Fruit fly (Drosophila melanogaster) whole organism, embryonic: ENCODE results near the gene CG2574.
A peak's percentile ranks its signal among the peaks of the same experiment; 100 is the strongest.

Source experiments
- Atf-2 ChIP-seq: fragments of 200-800 bp; sonication (Bioruptor generic); optimal IDR thresholded peaks from 2 replicates; lab custom pipeline; 2016; ENCODE audit warnings: missing biosample characterization, missing genetic modification characterization
- CG10147 ChIP-seq: fragments of 200-800 bp; sonication (Bioruptor generic); optimal IDR thresholded peaks from 2 replicates; lab custom pipeline; 2019; ENCODE audit warnings: missing biosample characterization, mild to moderate bottlenecking, missing genetic modification characterization, moderate library complexity
- CG1024 ChIP-seq: fragments of 200-800 bp; sonication (Bioruptor generic); IDR thresholded peaks from 2 replicates; pipeline ENCODE4 v1.3.6; 2022; ENCODE audit warnings: missing biosample characterization, missing genetic modification characterization
- CG11504 ChIP-seq: fragments of 200-800 bp; sonication (Bioruptor generic); optimal IDR thresholded peaks from 3 replicates; lab custom pipeline; 2019; ENCODE audit warnings: missing biosample characterization, mild to moderate bottlenecking, missing genetic modification characterization, moderate library complexity
- CG11696 ChIP-seq: fragments of 200-800 bp; sonication (Bioruptor generic); IDR thresholded peaks from 2 replicates; pipeline ENCODE4 v1.3.6; 2022; ENCODE audit warnings: missing biosample characterization, missing genetic modification characterization
- CG12155 ChIP-seq: fragments of 200-800 bp; sonication (Bioruptor generic); optimal IDR thresholded peaks from 3 replicates; lab custom pipeline; 2016; ENCODE audit warnings: missing biosample characterization, missing genetic modification characterization
- CG12299 ChIP-seq: fragments of 200-800 bp; sonication (Bioruptor generic); optimal IDR thresholded peaks from 2 replicates; lab custom pipeline; 2018; ENCODE audit warnings: missing biosample characterization, mild to moderate bottlenecking, missing genetic modification characterization
- CG12659 ChIP-seq: fragments of 200-800 bp; sonication (Bioruptor generic); optimal IDR thresholded peaks from 3 replicates; lab custom pipeline; 2017; ENCODE audit warnings: mild to moderate bottlenecking, missing biosample characterization, missing genetic modification reagents, missing genetic modification characterization
- CG15073 ChIP-seq: fragments of 200-800 bp; sonication (Bioruptor generic); optimal IDR thresholded peaks from 2 replicates; lab custom pipeline; 2016; ENCODE audit warnings: missing biosample characterization, missing genetic modification characterization
- CG15514 ChIP-seq: fragments of 200-800 bp; sonication (Bioruptor generic); optimal IDR thresholded peaks from 3 replicates; lab custom pipeline; 2017; ENCODE audit warnings: missing biosample characterization, missing genetic modification characterization, mild to moderate bottlenecking, moderate library complexity, missing genetic modification reagents
- CG16863 ChIP-seq: fragments of 200-800 bp; sonication (Bioruptor generic); optimal IDR thresholded peaks from 3 replicates; lab custom pipeline; 2016; ENCODE audit warnings: missing biosample characterization, missing genetic modification characterization
- CG17328 ChIP-seq: fragments of 200-800 bp; sonication (Bioruptor generic); IDR thresholded peaks from 2 replicates; pipeline ENCODE4 v1.3.6; 2022; ENCODE audit warnings: missing biosample characterization, missing genetic modification characterization
- CG18599 ChIP-seq: fragments of 200-800 bp; sonication (Bioruptor generic); optimal IDR thresholded peaks from 3 replicates; lab custom pipeline; 2017; ENCODE audit warnings: missing biosample characterization, missing genetic modification characterization, mild to moderate bottlenecking, moderate library complexity, missing genetic modification reagents
- CG2678 ChIP-seq: fragments of 200-800 bp; sonication (Bioruptor generic); optimal IDR thresholded peaks from 3 replicates; lab custom pipeline; 2019; ENCODE audit warnings: missing biosample characterization, mild to moderate bottlenecking, missing genetic modification characterization, moderate library complexity
- CG31441 ChIP-seq: fragments of 200-800 bp; sonication (Bioruptor generic); IDR thresholded peaks from 2 replicates; pipeline ENCODE4 v1.3.6; 2022; ENCODE audit warnings: missing biosample characterization, missing genetic modification characterization
- CG3281 ChIP-seq: fragments of 200-800 bp; sonication (Bioruptor generic); optimal IDR thresholded peaks from 3 replicates; lab custom pipeline; 2017; ENCODE audit warnings: missing biosample characterization, mild to moderate bottlenecking, missing genetic modification characterization
- CG33557 ChIP-seq: fragments of 200-800 bp; sonication (Bioruptor generic); optimal IDR thresholded peaks from 2 replicates; lab custom pipeline; 2019; ENCODE audit warnings: missing biosample characterization, mild to moderate bottlenecking, missing genetic modification characterization, moderate library complexity
- CG6683 ChIP-seq: fragments of 200-800 bp; sonication (Bioruptor generic); optimal IDR thresholded peaks from 2 replicates; lab custom pipeline; 2017; ENCODE audit warnings: missing biosample characterization, mild to moderate bottlenecking, missing genetic modification characterization, missing genetic modification reagents
- CG7556 ChIP-seq: fragments of 200-800 bp; sonication (Bioruptor generic); optimal IDR thresholded peaks from 2 replicates; lab custom pipeline; 2017; ENCODE audit warnings: missing biosample characterization, mild to moderate bottlenecking, missing genetic modification characterization
- CG8388 ChIP-seq: fragments of 200-800 bp; sonication (Bioruptor generic); optimal IDR thresholded peaks from 2 replicates; lab custom pipeline; 2019; ENCODE audit warnings: missing biosample characterization, mild to moderate bottlenecking, missing genetic modification characterization, moderate library complexity
- CG9817 ChIP-seq: fragments of 200-800 bp; sonication (Bioruptor generic); optimal IDR thresholded peaks from 2 replicates; lab custom pipeline; 2018; ENCODE audit warnings: missing biosample characterization, mild to moderate bottlenecking, missing genetic modification characterization, moderate library complexity
- D19A ChIP-seq: fragments of 200-800 bp; optimal IDR thresholded peaks from 3 replicates; lab custom pipeline; 2019; ENCODE audit warnings: missing biosample characterization, mild to moderate bottlenecking, missing genetic modification characterization, moderate library complexity
- Dek ChIP-seq: fragments of 200-800 bp; sonication (Bioruptor generic); optimal IDR thresholded peaks from 3 replicates; lab custom pipeline; 2019; ENCODE audit warnings: missing biosample characterization, mild to moderate bottlenecking, missing genetic modification characterization, moderate library complexity
- Ets65A ChIP-seq: fragments of 200-800 bp; sonication (Bioruptor generic); peaks from one replicate; lab custom pipeline; 2016; ENCODE audit warnings: missing biosample characterization, missing genetic modification characterization
- Fer1 ChIP-seq: fragments of 200-800 bp; sonication (Bioruptor generic); optimal IDR thresholded peaks from 2 replicates; lab custom pipeline; 2017; ENCODE audit warnings: missing biosample characterization, mild to moderate bottlenecking, missing genetic modification characterization
- Gug ChIP-seq: fragments of 200-800 bp; sonication (Bioruptor generic); IDR thresholded peaks from 4 replicates; pipeline ENCODE4 v1.3.6; 2022; ENCODE audit warnings: missing biosample characterization, missing genetic modification characterization
- Hmr ChIP-seq: fragments of 200-800 bp; sonication (Bioruptor generic); optimal IDR thresholded peaks from 3 replicates; lab custom pipeline; 2017; ENCODE audit warnings: mild to moderate bottlenecking, missing biosample characterization, missing genetic modification reagents, missing genetic modification characterization
- Hr51 ChIP-seq, 2 experiments: fragments of 200-800 bp; sonication (Bioruptor generic); optimal IDR thresholded peaks; 2 replicates in 1 of 2; 3 replicates in 1 of 2; lab custom pipeline; 2016 to 2018; ENCODE audit warnings: missing biosample characterization in 2 of 2, missing genetic modification characterization in 2 of 2, mild to moderate bottlenecking in 1 of 2, moderate library complexity in 1 of 2
- Lim3 ChIP-seq: fragments of 200-800 bp; sonication (Bioruptor generic); IDR thresholded peaks from 2 replicates; pipeline ENCODE4 v1.3.6; 2022; ENCODE audit warnings: missing biosample characterization, missing genetic modification characterization
- Max ChIP-seq: fragments of 200-800 bp; sonication (Bioruptor generic); optimal IDR thresholded peaks from 2 replicates; lab custom pipeline; 2016; ENCODE audit warnings: missing biosample characterization, mild to moderate bottlenecking, missing genetic modification characterization
- PHDP ChIP-seq: fragments of 200-800 bp; sonication (Bioruptor generic); optimal IDR thresholded peaks from 3 replicates; lab custom pipeline; 2018; ENCODE audit warnings: missing biosample characterization, mild to moderate bottlenecking, missing genetic modification characterization, moderate library complexity
- Sox100B ChIP-seq: fragments of 200-800 bp; sonication (Bioruptor generic); optimal IDR thresholded peaks from 3 replicates; lab custom pipeline; 2018; ENCODE audit warnings: missing biosample characterization, mild to moderate bottlenecking, missing genetic modification characterization
- Spps ChIP-seq: fragments of 200-800 bp; sonication (Bioruptor generic); optimal IDR thresholded peaks from 2 replicates; lab custom pipeline; 2018; ENCODE audit warnings: missing biosample characterization, mild to moderate bottlenecking, missing genetic modification characterization
- Taf1 ChIP-seq: fragments of 200-800 bp; sonication (Bioruptor generic); IDR thresholded peaks from 2 replicates; pipeline ENCODE4 v1.3.6; 2022; ENCODE audit warnings: missing biosample characterization, missing genetic modification characterization
- Usf ChIP-seq: fragments of 200-800 bp; sonication (Bioruptor generic); optimal IDR thresholded peaks from 2 replicates; lab custom pipeline; 2017; ENCODE audit warnings: missing genotype, missing biosample characterization, missing genetic modification characterization
- al ChIP-seq: fragments of 200-800 bp; sonication (Bioruptor generic); IDR thresholded peaks from 2 replicates; pipeline ENCODE4 v1.3.6; 2022; ENCODE audit warnings: missing biosample characterization, missing genetic modification characterization
- ara ChIP-seq: fragments of 200-800 bp; sonication (Bioruptor generic); IDR thresholded peaks from 2 replicates; pipeline ENCODE4 v1.3.6; 2022; ENCODE audit warnings: missing biosample characterization, missing genetic modification characterization
- cg ChIP-seq: fragments of 200-800 bp; sonication (Bioruptor generic); optimal IDR thresholded peaks from 3 replicates; lab custom pipeline; 2019; ENCODE audit warnings: missing biosample characterization, mild to moderate bottlenecking, missing genetic modification characterization, moderate library complexity
- croc ChIP-seq: fragments of 200-800 bp; sonication (Bioruptor generic); conservative IDR thresholded peaks from 3 replicates; pipeline ENCODE4 v1.3.6; 2022; ENCODE audit warnings: missing biosample characterization, missing genetic modification characterization
- gem ChIP-seq: fragments of 200-800 bp; sonication (Bioruptor generic); optimal IDR thresholded peaks from 2 replicates; lab custom pipeline; 2019; ENCODE audit warnings: missing biosample characterization, mild to moderate bottlenecking, missing genetic modification characterization, moderate library complexity
- gfzf ChIP-seq: fragments of 200-800 bp; sonication (Bioruptor generic); optimal IDR thresholded peaks from 2 replicates; lab custom pipeline; 2016; ENCODE audit warnings: missing biosample characterization, mild to moderate bottlenecking, missing genetic modification characterization, moderate library complexity
- grau ChIP-seq: fragments of 200-800 bp; optimal IDR thresholded peaks from 3 replicates; lab custom pipeline; 2019; ENCODE audit warnings: missing biosample characterization, mild to moderate bottlenecking, missing genetic modification characterization, moderate library complexity
- gt ChIP-seq: fragments of 200-800 bp; sonication (Bioruptor generic); IDR thresholded peaks from 2 replicates; pipeline ENCODE4 v1.3.6; 2022; ENCODE audit warnings: missing biosample characterization, missing genetic modification characterization
- hth ChIP-seq: fragments of >200 bp; optimal IDR thresholded peaks from 2 replicates; lab custom pipeline; 2017; ENCODE audit warnings: inconsistent platforms
- jing ChIP-seq: fragments of 200-800 bp; sonication (Bioruptor generic); optimal IDR thresholded peaks from 2 replicates; lab custom pipeline; 2018; ENCODE audit warnings: missing biosample characterization, mild to moderate bottlenecking, missing genetic modification characterization
- kay ChIP-seq: fragments of 200-800 bp; sonication (Bioruptor generic); optimal IDR thresholded peaks from 2 replicates; lab custom pipeline; 2016; ENCODE audit warnings: missing biosample characterization, missing genetic modification characterization
- onecut ChIP-seq: fragments of 200-800 bp; sonication (Bioruptor generic); IDR thresholded peaks from 2 replicates; pipeline ENCODE4 v1.3.6; 2022; ENCODE audit warnings: missing biosample characterization, missing genetic modification characterization
- phol ChIP-seq: fragments of 200-800 bp; sonication (Bioruptor generic); optimal IDR thresholded peaks from 3 replicates; lab custom pipeline; 2018; ENCODE audit warnings: missing biosample characterization, mild to moderate bottlenecking, missing genetic modification characterization, moderate library complexity
- sens ChIP-seq: fragments of 200-800 bp; sonication (Bioruptor generic); peaks from one replicate; lab custom pipeline; 2016; ENCODE audit warnings: missing biosample characterization, missing genetic modification characterization
- sens-2 ChIP-seq: fragments of 200-800 bp; sonication (Bioruptor generic); IDR thresholded peaks from 2 replicates; pipeline ENCODE4 v1.3.6; 2022; ENCODE audit warnings: missing biosample characterization, missing genetic modification characterization
- slp2 ChIP-seq: fragments of 200-800 bp; sonication (Bioruptor generic); optimal IDR thresholded peaks from 2 replicates; lab custom pipeline; 2016; ENCODE audit warnings: missing biosample characterization, missing genetic modification characterization
- so ChIP-seq: fragments of 200-800 bp; sonication (Bioruptor generic); IDR thresholded peaks from 3 replicates; pipeline ENCODE4 v1.3.6; 2022; ENCODE audit warnings: missing biosample characterization, missing genetic modification characterization

CG2574 gene

DNA sequence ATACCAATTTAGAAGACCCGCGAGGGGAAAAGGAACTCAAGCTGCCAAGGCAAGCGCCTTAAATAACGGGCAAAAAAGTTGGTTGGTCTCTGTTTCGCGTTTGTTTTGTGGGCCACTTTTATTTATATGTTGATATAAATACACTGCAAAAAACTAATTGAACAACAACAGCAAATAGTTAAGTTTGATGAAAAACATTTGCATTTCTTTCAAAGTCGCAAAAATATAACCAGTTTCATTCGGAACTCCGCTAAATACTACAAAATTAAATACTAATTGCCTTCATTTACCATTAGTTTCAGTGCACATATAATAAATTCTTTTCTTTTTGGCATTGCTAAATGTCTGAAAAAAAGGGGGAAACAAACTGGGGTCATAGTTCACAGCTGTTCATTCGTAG is 16.9 kb upstream of the CG2574 start (continued):
- TF ChIP-seq Fer1 (GFP tag; lab: Kevin White, UChicago) (peak; percentile 4), CG11504 (tag; lab: Kevin White, UChicago) (peak; percentile 23), CG18599 (GFP tag; lab: Kevin White, UChicago) (peak; percentile 39), CG12299 (tag; lab: Kevin White, UChicago) (no peak), Hr51 (GFP tag; optimal IDR thresholded peaks at IDR 0.05; lab: Kevin White, UChicago) (peak in 1 of 2 experiments; percentile 21), Ets65A (peak; percentile 64), sens (GFP tag; lab: Kevin White, UChicago) (peak; percentile 17), Atf-2 (no peak), CG17328 (GFP tag; lab: Robert Waterston, UW) (no peak), grau (peak; percentile 10), al (GFP tag; lab: Robert Waterston, UW) (no peak), so (GFP tag; lab: Robert Waterston, UW) (no peak), gem (peak; percentile 26), CG15514 (GFP tag; lab: Kevin White, UChicago) (peak; percentile 4), CG2678 (tag; lab: Kevin White, UChicago) (peak; percentile 26), onecut (GFP tag; lab: Robert Waterston, UW) (no peak), croc (no peak)

DNA sequence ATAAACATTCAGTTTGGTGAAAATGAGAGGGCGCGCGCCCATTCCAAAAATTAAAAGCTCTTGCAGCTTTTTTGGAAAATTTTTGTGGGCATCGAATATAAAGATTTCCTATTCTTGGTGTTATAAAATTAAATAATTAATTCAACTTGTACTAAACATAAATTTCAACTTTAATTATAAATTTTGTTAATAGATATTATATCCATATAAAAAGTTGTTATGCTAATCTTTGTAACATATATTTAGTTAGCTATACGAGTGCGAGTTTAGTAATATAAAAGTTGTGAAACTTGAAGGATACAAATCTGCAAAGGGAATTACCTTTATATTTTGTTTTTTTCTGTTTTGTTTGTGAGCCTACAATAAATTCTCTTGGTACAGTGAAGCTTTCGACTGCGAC is 22.8 kb downstream of the CG2574 start:
- TF ChIP-seq CG16863 (GFP tag; lab: Kevin White, UChicago) (no peak), CG11696 (GFP tag; lab: Robert Waterston, UW) (no peak), slp2 (no peak), CG31441 (GFP tag; lab: Robert Waterston, UW) (peak; percentile 43; the same call in 1 of the 2 replicates), PHDP (peak; percentile 33), CG6683 (GFP tag; lab: Kevin White, UChicago) (no peak), CG10147 (GFP tag; lab: Kevin White, UChicago) (no peak), jing (GFP tag; lab: Kevin White, UChicago) (no peak), gt (GFP tag; lab: Robert Waterston, UW) (no peak), phol (tag; lab: Kevin White, UChicago) (no peak), CG1024 (no peak), Usf (GFP tag; lab: Kevin White, UChicago) (no peak), CG9817 (tag; lab: Kevin White, UChicago) (no peak), D19A (tag; lab: Kevin White, UChicago) (peak; percentile 11), CG3281 (GFP tag; lab: Kevin White, UChicago) (no peak), Spps (no peak), Dek (tag; lab: Kevin White, UChicago) (no peak), gfzf (GFP tag; lab: Kevin White, UChicago) (no peak), CG33557 (GFP tag; lab: Kevin White, UChicago) (no peak), Hmr (no peak), cg (no peak), CG7556 (GFP tag; lab: Kevin White, UChicago) (no peak), Lim3 (GFP tag; lab: Robert Waterston, UW) (no peak), kay (no peak), CG15073 (GFP tag; lab: Kevin White, UChicago) (no peak), CG12659 (GFP tag; lab: Kevin White, UChicago) (no peak), ara (GFP tag; lab: Robert Waterston, UW) (no peak), CG12155 (no peak), Taf1 (GFP tag; lab: Robert Waterston, UW) (no peak), CG8388 (no peak), Gug (no peak), Max (GFP tag; lab: Kevin White, UChicago) (no peak), sens-2 (GFP tag; lab: Robert Waterston, UW) (no peak), Sox100B (GFP tag; lab: Kevin White, UChicago) (peak; percentile 21), hth (no peak)
